Fruit fly (Drosophila melanogaster) whole organism, embryonic: ENCODE results near the gene jb.

Source experiments
- B-H1 ChIP-seq: fragments of 200-800 bp; sonication (Bioruptor generic); IDR thresholded peaks from 3 replicates; pipeline ENCODE4 v1.3.6; 2022; ENCODE audit warnings: missing biosample characterization, missing genetic modification characterization
- CG11247 ChIP-seq: fragments of 200-800 bp; sonication (Bioruptor generic); IDR thresholded peaks from 2 replicates; pipeline ENCODE4 v1.3.6; 2022; ENCODE audit warnings: missing biosample characterization, missing genetic modification characterization
- CG11398 ChIP-seq: fragments of 200-800 bp; sonication (Bioruptor generic); optimal IDR thresholded peaks from 2 replicates; lab custom pipeline; 2016; ENCODE audit warnings: missing biosample characterization, missing genetic modification characterization
- CG12219 ChIP-seq: fragments of 200-800 bp; sonication (Bioruptor generic); optimal IDR thresholded peaks from 3 replicates; lab custom pipeline; 2018; ENCODE audit warnings: missing biosample characterization, mild to moderate bottlenecking, missing genetic modification characterization
- CG17361 ChIP-seq: fragments of 200-800 bp; sonication (Bioruptor generic); IDR thresholded peaks from 3 replicates; pipeline ENCODE4 v1.3.6; 2022; ENCODE audit warnings: missing biosample characterization, missing genetic modification characterization
- CG18764 ChIP-seq: fragments of 200-800 bp; sonication (Bioruptor generic); optimal IDR thresholded peaks from 3 replicates; lab custom pipeline; 2016; ENCODE audit warnings: missing biosample characterization, missing genetic modification characterization
- CG3847 ChIP-seq: fragments of 200-800 bp; sonication (Bioruptor generic); IDR thresholded peaks from 2 replicates; pipeline ENCODE4 v1.3.6; 2022; ENCODE audit warnings: missing biosample characterization, missing genetic modification characterization
- CG4328 ChIP-seq: fragments of 200-800 bp; sonication (Bioruptor generic); optimal IDR thresholded peaks from 3 replicates; lab custom pipeline; 2017; ENCODE audit warnings: missing biosample characterization, missing genetic modification reagents, missing genetic modification characterization
- CG6272 ChIP-seq: fragments of 200-800 bp; sonication (Bioruptor generic); IDR thresholded peaks from 2 replicates; pipeline ENCODE4 v1.3.6; 2022; ENCODE audit warnings: missing biosample characterization, missing genetic modification characterization
- CG7271 ChIP-seq: fragments of 200-800 bp; sonication (Bioruptor generic); optimal IDR thresholded peaks from 2 replicates; lab custom pipeline; 2018; ENCODE audit warnings: missing biosample characterization, mild to moderate bottlenecking, missing genetic modification characterization, moderate library complexity
- CG9817 ChIP-seq: fragments of 200-800 bp; sonication (Bioruptor generic); optimal IDR thresholded peaks from 2 replicates; lab custom pipeline; 2018; ENCODE audit warnings: missing biosample characterization, mild to moderate bottlenecking, missing genetic modification characterization, moderate library complexity
- Chrac-16 ChIP-seq: fragments of 200-800 bp; sonication (Bioruptor generic); optimal IDR thresholded peaks from 3 replicates; lab custom pipeline; 2016; ENCODE audit warnings: missing biosample characterization, missing genetic modification characterization
- Dad ChIP-seq: fragments of 200-800 bp; sonication (Bioruptor generic); optimal IDR thresholded peaks from 3 replicates; lab custom pipeline; 2016; ENCODE audit warnings: missing biosample characterization, missing genetic modification characterization
- Deaf1 ChIP-seq: fragments of 200-800 bp; optimal IDR thresholded peaks from 3 replicates; lab custom pipeline; 2019; ENCODE audit warnings: missing biosample characterization, mild to moderate bottlenecking, missing genetic modification characterization, moderate library complexity
- Doc2 ChIP-seq: fragments of 200-800 bp; sonication (Bioruptor generic); IDR thresholded peaks from 2 replicates; pipeline ENCODE4 v1.3.6; 2022; ENCODE audit warnings: missing biosample characterization, missing genetic modification characterization
- E2f1 ChIP-seq: fragments of 200-800 bp; sonication (Bioruptor generic); IDR thresholded peaks from 2 replicates; pipeline ENCODE4 v1.3.6; 2022; ENCODE audit warnings: missing biosample characterization, missing genetic modification characterization
- ERR ChIP-seq: fragments of 200-800 bp; sonication (Bioruptor generic); optimal IDR thresholded peaks from 2 replicates; lab custom pipeline; 2016; ENCODE audit warnings: missing biosample characterization, missing genetic modification characterization
- Fer1 ChIP-seq: fragments of 200-800 bp; sonication (Bioruptor generic); optimal IDR thresholded peaks from 2 replicates; lab custom pipeline; 2017; ENCODE audit warnings: missing biosample characterization, mild to moderate bottlenecking, missing genetic modification characterization
- Lhr ChIP-seq: fragments of 200-800 bp; sonication (Bioruptor generic); optimal IDR thresholded peaks from 3 replicates; lab custom pipeline; 2017; ENCODE audit warnings: mild to moderate bottlenecking, missing biosample characterization, missing genetic modification reagents, missing genetic modification characterization
- Med ChIP-seq: fragments of 200-800 bp; sonication (Bioruptor generic); peaks from one replicate; lab custom pipeline; 2016; ENCODE audit warnings: missing biosample characterization, missing genetic modification characterization, mild to moderate bottlenecking, inconsistent platforms, moderate library complexity
- Oaz ChIP-seq: fragments of 200-800 bp; sonication (Bioruptor generic); IDR thresholded peaks from 2 replicates; pipeline ENCODE4 v1.3.6; 2022; ENCODE audit warnings: missing biosample characterization, missing genetic modification characterization
- Opbp ChIP-seq: fragments of 200-800 bp; sonication (Bioruptor generic); IDR thresholded peaks from 3 replicates; pipeline ENCODE4 v1.3.6; 2022; ENCODE audit warnings: missing biosample characterization, missing genetic modification characterization; ENCODE audit not compliant: partially characterized antibody
- Optix ChIP-seq: fragments of 200-800 bp; sonication (Bioruptor generic); IDR thresholded peaks from 3 replicates; pipeline ENCODE4 v1.3.6; 2022; ENCODE audit warnings: missing biosample characterization, missing genetic modification characterization
- PHDP ChIP-seq: fragments of 200-800 bp; sonication (Bioruptor generic); optimal IDR thresholded peaks from 3 replicates; lab custom pipeline; 2018; ENCODE audit warnings: missing biosample characterization, mild to moderate bottlenecking, missing genetic modification characterization, moderate library complexity
- Pdp1 ChIP-seq, 2 experiments: fragments of 200-800 bp; sonication (Bioruptor generic); optimal IDR thresholded peaks; 3 replicates each; lab custom pipeline; 2016; ENCODE audit warnings: missing biosample characterization in 2 of 2, missing genetic modification characterization in 2 of 2, mild to moderate bottlenecking in 1 of 2, moderate library complexity in 1 of 2
- Sox102F ChIP-seq: fragments of 200-800 bp; sonication (Bioruptor generic); optimal IDR thresholded peaks from 2 replicates; lab custom pipeline; 2018; ENCODE audit warnings: missing biosample characterization, mild to moderate bottlenecking, missing genetic modification characterization, moderate library complexity
- Sry-β ChIP-seq: fragments of 200-800 bp; sonication (Bioruptor generic); optimal IDR thresholded peaks from 2 replicates; lab custom pipeline; 2018; ENCODE audit warnings: missing biosample characterization, mild to moderate bottlenecking, missing genetic modification characterization, moderate library complexity
- Taf1 ChIP-seq: fragments of 200-800 bp; sonication (Bioruptor generic); IDR thresholded peaks from 2 replicates; pipeline ENCODE4 v1.3.6; 2022; ENCODE audit warnings: missing biosample characterization, missing genetic modification characterization
- YL-1 ChIP-seq: fragments of 200-800 bp; sonication (Bioruptor generic); optimal IDR thresholded peaks from 3 replicates; lab custom pipeline; 2017; ENCODE audit warnings: missing biosample characterization, mild to moderate bottlenecking, missing genetic modification characterization
- ac ChIP-seq: fragments of 200-800 bp; sonication (Bioruptor generic); optimal IDR thresholded peaks from 3 replicates; lab custom pipeline; 2017; ENCODE audit warnings: missing biosample characterization, mild to moderate bottlenecking, missing genetic modification characterization
- ap ChIP-seq: fragments of 200-800 bp; sonication (Bioruptor generic); IDR thresholded peaks from 2 replicates; pipeline ENCODE4 v1.3.6; 2022; ENCODE audit warnings: missing biosample characterization, missing genetic modification characterization
- dan ChIP-seq: fragments of 200-800 bp; sonication (Bioruptor generic); IDR thresholded peaks from 2 replicates; pipeline ENCODE4 v1.3.6; 2022; ENCODE audit warnings: missing biosample characterization, missing genetic modification characterization
- dm ChIP-seq: fragments of 200-800 bp; sonication (Bioruptor generic); optimal IDR thresholded peaks from 3 replicates; lab custom pipeline; 2016; ENCODE audit warnings: missing biosample characterization, missing genetic modification characterization
- esg ChIP-seq: fragments of 200-800 bp; sonication (Bioruptor generic); conservative IDR thresholded peaks from 2 replicates; pipeline ENCODE4 v1.3.6; 2022; ENCODE audit warnings: missing biosample characterization, missing genetic modification characterization
- exex ChIP-seq: fragments of 200-800 bp; sonication (Bioruptor generic); optimal IDR thresholded peaks from 4 replicates; lab custom pipeline; 2018; ENCODE audit warnings: missing biosample characterization, mild to moderate bottlenecking, missing genetic modification characterization, moderate library complexity
- ftz-f1 ChIP-seq: fragments of 200-800 bp; sonication (Bioruptor generic); optimal IDR thresholded peaks from 2 replicates; lab custom pipeline; 2016; ENCODE audit warnings: missing biosample characterization, missing genetic modification characterization
- jumu ChIP-seq: fragments of 200-800 bp; sonication (Bioruptor generic); optimal IDR thresholded peaks from 3 replicates; lab custom pipeline; 2016; ENCODE audit warnings: missing biosample characterization, missing genetic modification characterization
- knrl ChIP-seq: fragments of 200-800 bp; sonication (Bioruptor generic); IDR thresholded peaks from 3 replicates; pipeline ENCODE4 v1.3.6; 2022; ENCODE audit warnings: missing biosample characterization, missing genetic modification characterization; ENCODE audit not compliant: partially characterized antibody
- lab ChIP-seq: fragments of 200-800 bp; sonication (Bioruptor generic); optimal IDR thresholded peaks from 3 replicates; lab custom pipeline; 2017; ENCODE audit warnings: missing biosample characterization, missing genetic modification characterization, mild to moderate bottlenecking, moderate library complexity, missing genetic modification reagents
- lov ChIP-seq, 2 experiments: fragments of 200-800 bp in 1 of 2; fragments of >200 bp in 1 of 2; sonication (Bioruptor generic) in 1 of 2; IDR thresholded peaks in 1 of 2; optimal IDR thresholded peaks in 1 of 2; 2 replicates in 1 of 2; 3 replicates in 1 of 2; pipeline versions ENCODE4 v1.3.6 to Lab custom; 2017 to 2022; ENCODE audit warnings: missing biosample characterization in 1 of 2, missing genetic modification characterization in 1 of 2
- pho ChIP-seq: fragments of 200-800 bp; sonication (Bioruptor generic); optimal IDR thresholded peaks from 2 replicates; lab custom pipeline; 2016; ENCODE audit warnings: missing biosample characterization, missing genetic modification characterization
- phol ChIP-seq: fragments of 200-800 bp; sonication (Bioruptor generic); optimal IDR thresholded peaks from 3 replicates; lab custom pipeline; 2018; ENCODE audit warnings: missing biosample characterization, mild to moderate bottlenecking, missing genetic modification characterization, moderate library complexity
- sima ChIP-seq: fragments of 200-800 bp; sonication (Bioruptor generic); optimal IDR thresholded peaks from 2 replicates; lab custom pipeline; 2016; ENCODE audit warnings: missing biosample characterization, missing genetic modification characterization
- sisA ChIP-seq: fragments of 200-800 bp; sonication (Bioruptor generic); IDR thresholded peaks from 2 replicates; pipeline ENCODE4 v1.3.6; 2022; ENCODE audit warnings: missing biosample characterization, missing genetic modification characterization
- tx ChIP-seq: fragments of 200-800 bp; sonication (Bioruptor generic); optimal IDR thresholded peaks from 2 replicates; lab custom pipeline; 2016; ENCODE audit warnings: missing biosample characterization, missing genetic modification characterization
- vvl ChIP-seq: fragments of 200-800 bp; sonication (Bioruptor generic); IDR thresholded peaks from 2 replicates; pipeline ENCODE4 v1.3.6; 2022; ENCODE audit warnings: missing biosample characterization, missing genetic modification characterization
- wek ChIP-seq: fragments of 200-800 bp; sonication (Bioruptor generic); optimal IDR thresholded peaks from 3 replicates; lab custom pipeline; 2018; ENCODE audit warnings: missing biosample characterization, mild to moderate bottlenecking, missing genetic modification characterization, moderate library complexity
- zen2 ChIP-seq: fragments of 200-800 bp; sonication (Bioruptor generic); IDR thresholded peaks from 3 replicates; pipeline ENCODE4 v1.3.6; 2022; ENCODE audit warnings: missing biosample characterization, missing genetic modification characterization; ENCODE audit not compliant: partially characterized antibody

jb gene

dm6 chrX:20394066-20394913 is 3.7 kb upstream of the jb start, which contains the start of gene HERC2 (continued):
- TF ChIP-seq Sox102F (GFP tag; lab: Kevin White, UChicago) (no peak), vvl (GFP tag; lab: Robert Waterston, UW) (peak; percentile 66), Chrac-16 (GFP tag; lab: Kevin White, UChicago) (peak; percentile 51), CG18764 (no peak), sima (no peak), Optix (no peak), Fer1 (GFP tag; lab: Kevin White, UChicago) (no peak), wek (no peak), CG11398 (GFP tag; lab: Kevin White, UChicago) (no peak), PHDP (tag; lab: Kevin White, UChicago) (no peak), dm (GFP tag; lab: Kevin White, UChicago) (no peak), dan (GFP tag; lab: Robert Waterston, UW) (no peak), Dad (GFP tag; lab: Kevin White, UChicago) (peak; percentile 34), lab (GFP tag; lab: Kevin White, UChicago) (no peak), CG4328 (GFP tag; lab: Kevin White, UChicago) (no peak), Pdp1 (GFP tag; optimal IDR thresholded peaks at IDR 0.05; lab: Kevin White, UChicago) (peak; percentile 57 to 62), CG6272 (GFP tag; lab: Robert Waterston, UW) (peak; percentile 67), Sry-β (GFP tag; lab: Kevin White, UChicago) (no peak), ap (GFP tag; lab: Robert Waterston, UW) (0 out of 2 replicates have a peak, but pooled peaks have one; percentile 31), YL-1 (peak; percentile 15), esg (GFP tag; lab: Robert Waterston, UW) (no peak; the same call in 1 of the 2 replicates), phol (tag; lab: Kevin White, UChicago) (peak; percentile 43), CG3847 (GFP tag; lab: Robert Waterston, UW) (peak; percentile 40; the same call in 1 of the 2 replicates), Lhr (no peak), E2f1 (GFP tag; lab: Robert Waterston, UW) (peak; percentile 31; the same call in 1 of the 2 replicates), pho (GFP tag; lab: Kevin White, UChicago) (peak; percentile 64), CG12219 (GFP tag; lab: Kevin White, UChicago) (no peak), tx (peak; percentile 15), jumu (GFP tag; lab: Kevin White, UChicago) (peak; percentile 40), Med (GFP tag; lab: Kevin White, UChicago) (peak; percentile 91), exex (tag; lab: Kevin White, UChicago) (no peak), zen2 (GFP tag; lab: Robert Waterston, UW) (peak; percentile 90), Deaf1 (tag; lab: Kevin White, UChicago) (no peak), Taf1 (0 out of 2 replicates have a peak, but pooled peaks have one; percentile 25), Oaz (GFP tag; lab: Robert Waterston, UW) (no peak), Opbp (GFP tag; lab: Robert Waterston, UW) (peak; percentile 94), ftz-f1 (GFP tag; lab: Kevin White, UChicago) (no peak), CG17361 (no peak; the same call in 1 of the 3 replicates), Doc2 (GFP tag; lab: Robert Waterston, UW) (no peak), CG7271 (no peak), ERR (GFP tag; lab: Kevin White, UChicago) (peak; percentile 14), CG11247 (GFP tag; lab: Robert Waterston, UW) (peak; percentile 57), lov (optimal IDR thresholded peaks at IDR 0.05; lab: Kevin White, UChicago) (no peak), lov (GFP tag; IDR thresholded peaks at IDR 0.05; lab: Robert Waterston, UW) (no peak), knrl (peak; percentile 85), sisA (GFP tag; lab: Robert Waterston, UW) (peak; percentile 54; the same call in 1 of the 2 replicates), CG9817 (tag; lab: Kevin White, UChicago) (peak; percentile 51), ac (GFP tag; lab: Kevin White, UChicago) (no peak), B-H1 (GFP tag; lab: Robert Waterston, UW) (no peak)
